Worm (Caenorhabditis elegans) whole organism, late embryonic: ENCODE measurements around the gene ddl-3.

Source experiments
- Y22D7AL.16 ChIP-seq: sonication (generic microtip); optimal IDR thresholded peaks from 2 replicates; lab custom pipeline; 2016; ENCODE audit warnings: missing genetic modification characterization, missing compliant biosample characterization
- ceh-18 ChIP-seq: sonication (generic microtip); optimal IDR thresholded peaks from 2 replicates; lab custom pipeline; 2016; ENCODE audit warnings: missing genetic modification characterization, missing compliant biosample characterization
- ceh-2 ChIP-seq: sonication (generic microtip); optimal IDR thresholded peaks from 2 replicates; lab custom pipeline; 2016; ENCODE audit warnings: missing genotype, missing genetic modification characterization, missing compliant biosample characterization
- ceh-22 ChIP-seq: sonication (generic microtip); optimal IDR thresholded peaks from 2 replicates; lab custom pipeline; 2017; ENCODE audit warnings: missing biosample characterization, missing genetic modification characterization
- ceh-24 ChIP-seq: sonication (generic microtip); optimal IDR thresholded peaks from 2 replicates; lab custom pipeline; 2016; ENCODE audit warnings: mild to moderate bottlenecking, missing genetic modification characterization, missing compliant biosample characterization
- ceh-34 ChIP-seq: sonication (generic microtip); optimal IDR thresholded peaks from 2 replicates; lab custom pipeline; 2016; ENCODE audit warnings: mild to moderate bottlenecking, missing genetic modification characterization, missing compliant biosample characterization
- che-1 ChIP-seq: sonication (generic microtip); optimal IDR thresholded peaks from 2 replicates; lab custom pipeline; 2016; ENCODE audit warnings: mild to moderate bottlenecking, missing genetic modification characterization, missing compliant biosample characterization
- dmd-4 ChIP-seq: sonication (generic microtip); optimal IDR thresholded peaks from 2 replicates; lab custom pipeline; 2016; ENCODE audit warnings: borderline replicate concordance, missing genetic modification characterization, missing compliant biosample characterization
- elt-4 ChIP-seq: sonication (generic microtip); optimal IDR thresholded peaks from 2 replicates; lab custom pipeline; 2016; ENCODE audit warnings: missing genetic modification characterization, missing compliant biosample characterization
- ets-4 ChIP-seq: sonication (generic microtip); optimal IDR thresholded peaks from 2 replicates; lab custom pipeline; 2016; ENCODE audit warnings: missing genetic modification characterization, missing compliant biosample characterization
- fax-1 ChIP-seq: sonication (generic microtip); optimal IDR thresholded peaks from 2 replicates; lab custom pipeline; 2016; ENCODE audit warnings: missing genotype, missing genetic modification characterization, missing compliant biosample characterization
- lim-6 ChIP-seq: sonication (generic microtip); optimal IDR thresholded peaks from 2 replicates; lab custom pipeline; 2016; ENCODE audit warnings: missing genetic modification characterization, missing compliant biosample characterization
- madf-2 ChIP-seq: sonication (generic microtip); optimal IDR thresholded peaks from 2 replicates; lab custom pipeline; 2017; ENCODE audit warnings: missing genetic modification characterization, missing compliant biosample characterization
- nhr-11 ChIP-seq: fragments of 150-350 bp; optimal IDR thresholded peaks from 2 replicates; lab custom pipeline; 2014; ENCODE audit warnings: missing biosample characterization, missing genetic modification characterization
- pag-3 ChIP-seq: sonication (generic microtip); optimal IDR thresholded peaks from 2 replicates; lab custom pipeline; 2016; ENCODE audit warnings: missing compliant biosample characterization, missing genetic modification characterization, borderline replicate concordance
- pha-2 ChIP-seq: sonication (generic microtip); optimal IDR thresholded peaks from 2 replicates; lab custom pipeline; 2017; ENCODE audit warnings: mild to moderate bottlenecking, missing genetic modification characterization, missing compliant biosample characterization
- pqm-1 ChIP-seq: sonication (generic microtip); optimal IDR thresholded peaks from 2 replicates; lab custom pipeline; 2016; ENCODE audit warnings: missing genetic modification characterization, missing compliant biosample characterization
- pros-1 ChIP-seq: fragments of 150-350 bp; optimal IDR thresholded peaks from 2 replicates; lab custom pipeline; 2014; ENCODE audit warnings: missing biosample characterization, missing genetic modification reagents, missing genetic modification characterization
- rnt-1 ChIP-seq: sonication (generic microtip); optimal IDR thresholded peaks from 2 replicates; lab custom pipeline; 2016; ENCODE audit warnings: missing genetic modification characterization, missing compliant biosample characterization
- sox-2 ChIP-seq: fragments of 200-800 bp; sonication (Bioruptor generic); IDR thresholded peaks from 2 replicates; pipeline ENCODE4 v1.3.6; 2022; ENCODE audit warnings: missing genetic modification reagents, missing genetic modification characterization, missing compliant biosample characterization
- unc-42 ChIP-seq: sonication (generic microtip); optimal IDR thresholded peaks from 2 replicates; lab custom pipeline; 2016; ENCODE audit warnings: missing genotype, missing genetic modification characterization, missing compliant biosample characterization
- unc-86 ChIP-seq: sonication (generic microtip); optimal IDR thresholded peaks from 2 replicates; lab custom pipeline; 2016; ENCODE audit warnings: missing genetic modification characterization, missing compliant biosample characterization
- ztf-16 ChIP-seq: sonication (generic microtip); optimal IDR thresholded peaks from 2 replicates; lab custom pipeline; 2017; ENCODE audit warnings: missing genetic modification characterization, missing compliant biosample characterization

ddl-3 gene

ce11 chrII:14292519-14292918 is 51.7 kb downstream of the ddl-3 start, which contains the start of gene Y54G11A.4:
Y54G11A.4 (plus strand) TSS chrII:14292819.
- no peak for TF ChIP-seq Y22D7AL.16 (tag; lab: Kevin White, UChicago)
- TF ChIP-seq pros-1 (tag; lab: Kevin White, UChicago), result no peak
- no peak for TF ChIP-seq pqm-1
- TF ChIP-seq ceh-34 (tag; lab: Kevin White, UChicago), result no peak
- TF ChIP-seq ceh-24 (tag; lab: Kevin White, UChicago), result no peak

ce11 chrII:14290846-14291245 is 53.4 kb downstream of the ddl-3 start:
- TF ChIP-seq sox-2, result no peak
- TF ChIP-seq unc-86, result no peak
- TF ChIP-seq ceh-18 (tag; lab: Kevin White, UChicago), result no peak
- TF ChIP-seq pha-2 (tag; lab: Kevin White, UChicago), result no peak
- TF ChIP-seq madf-2, result no peak
- no peak for TF ChIP-seq lim-6 (tag; lab: Kevin White, UChicago)
- TF ChIP-seq ceh-22, result no peak
- TF ChIP-seq nhr-11 (tag; lab: Kevin White, UChicago), result no peak
- TF ChIP-seq fax-1 (tag; lab: Kevin White, UChicago), result no peak
- no peak for TF ChIP-seq che-1 (tag; lab: Kevin White, UChicago)
- no peak for TF ChIP-seq elt-4 (tag; lab: Kevin White, UChicago)
- no peak for TF ChIP-seq ztf-16
- no peak for TF ChIP-seq ceh-24 (tag; lab: Kevin White, UChicago)
- TF ChIP-seq ceh-2 (tag; lab: Kevin White, UChicago), result no peak
- TF ChIP-seq ets-4 (tag; lab: Kevin White, UChicago), result no peak
- no peak for TF ChIP-seq pag-3 (tag; lab: Kevin White, UChicago)
- no peak for TF ChIP-seq rnt-1
- no peak for TF ChIP-seq unc-42 (tag; lab: Kevin White, UChicago)
- no peak for TF ChIP-seq dmd-4 (tag; lab: Kevin White, UChicago)
